Fruit fly (Drosophila melanogaster): ENCODE measurements around the gene GstD9.
A peak's percentile ranks its signal among the peaks of the same experiment; 100 is the strongest.

The GstD9 gene

DNA sequence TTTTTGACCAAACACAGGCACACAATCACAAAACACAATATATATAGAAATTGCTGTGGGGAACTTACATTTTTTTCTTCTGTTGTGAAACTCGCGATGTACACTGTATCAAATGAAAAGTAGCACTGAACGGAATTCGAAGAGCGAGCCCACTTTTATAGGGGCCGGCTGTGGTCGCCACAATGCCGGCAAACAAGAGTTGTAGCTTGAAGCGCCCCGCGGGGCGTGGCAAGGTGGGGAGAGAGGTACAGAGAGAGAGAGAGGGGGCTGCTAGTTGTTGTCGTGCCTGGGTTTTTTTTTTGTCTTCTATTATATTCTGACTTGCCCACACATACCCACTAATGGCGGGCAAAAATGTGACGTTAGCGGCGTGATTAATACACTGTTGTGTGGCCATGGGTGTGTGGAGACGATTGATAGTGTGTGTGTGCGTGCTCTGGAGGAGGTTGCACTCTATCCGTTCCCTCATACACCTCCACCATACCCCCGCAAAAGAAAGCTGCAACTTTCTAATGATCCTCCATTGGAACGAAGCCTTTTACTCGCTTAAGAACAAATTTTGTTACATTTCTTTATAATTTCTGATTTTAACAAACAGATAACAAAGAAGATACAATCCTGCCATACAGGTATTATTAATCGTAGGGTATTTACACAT, 1.9 kb upstream of the GstD9 start, which contains the start of gene GstD1:
Gene GstD1, minus strand, starts transcription at position 134 of the 658 bp plus-strand sequence.
- TF ChIP-seq lilli (GFP tag; optimal IDR thresholded peaks at IDR 0.05) (peak; percentile 31), stwl (tag; optimal IDR thresholded peaks at IDR 0.05) (no peak), hth (optimal IDR thresholded peaks at IDR 0.05) (no peak), ind (GFP tag; optimal IDR thresholded peaks at IDR 0.05) (peak; percentile 63), Sox102F (GFP tag; optimal IDR thresholded peaks at IDR 0.05) (peak; percentile 29), CG8944 (GFP tag; optimal IDR thresholded peaks at IDR 0.05) (peak; percentile 23), ase (GFP tag; IDR thresholded peaks at IDR 0.05) (no peak), tx (GFP tag; optimal IDR thresholded peaks at IDR 0.05) (no peak), CG15073 (GFP tag; optimal IDR thresholded peaks at IDR 0.05) (no peak), nerfin-2 (GFP tag; IDR thresholded peaks at IDR 0.05; ENCODE audit: partially characterized antibody) (no peak), Fer1 (GFP tag; optimal IDR thresholded peaks at IDR 0.05) (peak; percentile 38), CG10654 (GFP tag; optimal IDR thresholded peaks at IDR 0.05) (peak; percentile 19), Lhr (GFP tag; optimal IDR thresholded peaks at IDR 0.05) (no peak), fu2 (GFP tag; optimal IDR thresholded peaks at IDR 0.05) (peak; percentile 26), Fer2 (tag; optimal IDR thresholded peaks at IDR 0.05) (no peak), chinmo (GFP tag; IDR thresholded peaks at IDR 0.05; ENCODE audit: partially characterized antibody) (peak; percentile 90), seq (GFP tag; IDR thresholded peaks at IDR 0.05) (no peak), B-H1 (GFP tag; IDR thresholded peaks at IDR 0.05) (no peak), knrl (GFP tag; IDR thresholded peaks at IDR 0.05; ENCODE audit: partially characterized antibody) (no peak; the same call in 2 of the 3 replicates), vnd (GFP tag; IDR thresholded peaks at IDR 0.05; ENCODE audit: partially characterized antibody) (no peak), dmrt99B (tag; optimal IDR thresholded peaks at IDR 0.05) (peak; percentile 55), CG7839 (tag; optimal IDR thresholded peaks at IDR 0.05) (peak; percentile 55), CG15011 (GFP tag; optimal IDR thresholded peaks at IDR 0.05) (peak; percentile 4), Dref (GFP tag; IDR thresholded peaks at IDR 0.05) (no peak), CG12071 (GFP tag; optimal IDR thresholded peaks at IDR 0.05) (no peak), Ets97D (GFP tag; optimal IDR thresholded peaks at IDR 0.05) (no peak), CG7372 (GFP tag; IDR thresholded peaks at IDR 0.05) (no peak), NFAT (GFP tag; IDR thresholded peaks at IDR 0.05) (peak; percentile 79), cg (GFP tag; optimal IDR thresholded peaks at IDR 0.05) (peak; percentile 76), CG8388 (GFP tag; optimal IDR thresholded peaks at IDR 0.05) (no peak), CG15269 (tag; optimal IDR thresholded peaks at IDR 0.05) (peak; percentile 9), al (GFP tag; IDR thresholded peaks at IDR 0.05) (no peak), CG4424 (GFP tag; optimal IDR thresholded peaks at IDR 0.05) (peak; percentile 8), CG9727 (GFP tag; optimal IDR thresholded peaks at IDR 0.05) (peak; percentile 24), CG2712 (tag; optimal IDR thresholded peaks at IDR 0.05) (peak; percentile 21), CG6683 (GFP tag; optimal IDR thresholded peaks at IDR 0.05) (no peak), gsb-n (tag; optimal IDR thresholded peaks at IDR 0.05) (no peak), lola (GFP tag; optimal IDR thresholded peaks at IDR 0.05) (no peak), chif (GFP tag; optimal IDR thresholded peaks at IDR 0.05) (peak; percentile 11 to 62), CG17829 (tag; optimal IDR thresholded peaks at IDR 0.05) (no peak), Med (GFP tag) (peak; percentile 84), fd3F (GFP tag; optimal IDR thresholded peaks at IDR 0.05) (peak; percentile 34), Taf1 (GFP tag; IDR thresholded peaks at IDR 0.05) (no peak), hbn (GFP tag; IDR thresholded peaks at IDR 0.05; ENCODE audit: partially characterized antibody) (no peak), hkb (optimal IDR thresholded peaks at IDR 0.05) (no peak), hkb (GFP tag; IDR thresholded peaks at IDR 0.05) (no peak), phol (tag; optimal IDR thresholded peaks at IDR 0.05) (peak; percentile 28), CG43689 (GFP tag; IDR thresholded peaks at IDR 0.05) (no peak), kay (GFP tag; optimal IDR thresholded peaks at IDR 0.05) (peak; percentile 66), CG17186 (GFP tag; optimal IDR thresholded peaks at IDR 0.05) (no peak)
